Worm (Caenorhabditis elegans): ENCODE results near the gene unc-69.

- no peak for TF ChIP-seq lir-1 (GFP tag; conservative IDR thresholded peaks at IDR 0.05)
- TF ChIP-seq K11D2.4 (GFP tag; IDR thresholded peaks at IDR 0.05), result no peak
- no peak for TF ChIP-seq unc-62 (GFP tag; optimal IDR thresholded peaks at IDR 0.05)
- peak; percentile 42 for TF ChIP-seq nhr-80 (tag; optimal IDR thresholded peaks at IDR 0.05)
- TF ChIP-seq mxl-1 (tag; optimal IDR thresholded peaks at IDR 0.05), result no peak
- TF ChIP-seq lin-40 (tag; optimal IDR thresholded peaks at IDR 0.05), result no peak
- TF ChIP-seq F49E8.2 (tag; optimal IDR thresholded peaks at IDR 0.05; ENCODE audit: insufficient read depth), result no peak
- TF ChIP-seq snpc-3.4 (tag; optimal IDR thresholded peaks at IDR 0.05), result no peak
- no peak for TF ChIP-seq pha-4 (tag; optimal IDR thresholded peaks at IDR 0.05)
- TF ChIP-seq Y79H2A.3 (GFP tag; conservative IDR thresholded peaks at IDR 0.05), result no peak
- no peak for TF ChIP-seq nhr-90 (tag; optimal IDR thresholded peaks at IDR 0.05)
Measured at ce11 chrIII:10305295-10305694, 13.4 kb upstream of the unc-69 start.

Data from whole organism, young adult.